Worm (Caenorhabditis elegans) whole organism, late embryonic: ENCODE data around the gene C40H1.9.

Experiments used
- C38D4.7 ChIP-seq: fragments of 200-800 bp; sonication (Bioruptor generic); optimal IDR thresholded peaks from 2 replicates; lab custom pipeline; 2018; ENCODE audit warnings: mild to moderate bottlenecking, missing genetic modification characterization, moderate library complexity, missing compliant biosample characterization
- Y22D7AL.16 ChIP-seq: sonication (generic microtip); optimal IDR thresholded peaks from 2 replicates; lab custom pipeline; 2016; ENCODE audit warnings: missing genetic modification characterization, missing compliant biosample characterization
- ceh-14 ChIP-seq: sonication (generic microtip); optimal IDR thresholded peaks from 2 replicates; lab custom pipeline; 2016; ENCODE audit warnings: missing genotype, missing genetic modification characterization, missing compliant biosample characterization
- ceh-19 ChIP-seq: fragments of 200-800 bp; sonication (Bioruptor generic); optimal IDR thresholded peaks from 2 replicates; lab custom pipeline; 2018; ENCODE audit warnings: mild to moderate bottlenecking, missing genetic modification characterization, missing compliant biosample characterization
- ceh-2 ChIP-seq: sonication (generic microtip); optimal IDR thresholded peaks from 2 replicates; lab custom pipeline; 2016; ENCODE audit warnings: missing genotype, missing genetic modification characterization, missing compliant biosample characterization
- ceh-24 ChIP-seq: sonication (generic microtip); optimal IDR thresholded peaks from 2 replicates; lab custom pipeline; 2016; ENCODE audit warnings: mild to moderate bottlenecking, missing genetic modification characterization, missing compliant biosample characterization
- ceh-30 ChIP-seq: fragments of 150-350 bp; optimal IDR thresholded peaks from 2 replicates; lab custom pipeline; 2014; ENCODE audit warnings: missing biosample characterization, missing genetic modification characterization
- ceh-31 ChIP-seq: sonication (generic microtip); optimal IDR thresholded peaks from 2 replicates; lab custom pipeline; 2016; ENCODE audit warnings: missing genetic modification characterization, missing compliant biosample characterization
- ceh-48 ChIP-seq: sonication (generic microtip); optimal IDR thresholded peaks from 2 replicates; lab custom pipeline; 2016; ENCODE audit warnings: missing genetic modification characterization, inconsistent platforms, missing compliant biosample characterization
- ceh-9 ChIP-seq: sonication (generic microtip); optimal IDR thresholded peaks from 2 replicates; lab custom pipeline; 2016; ENCODE audit warnings: mild to moderate bottlenecking, missing genetic modification characterization, inconsistent platforms, missing compliant biosample characterization
- dmd-4 ChIP-seq: sonication (generic microtip); optimal IDR thresholded peaks from 2 replicates; lab custom pipeline; 2016; ENCODE audit warnings: borderline replicate concordance, missing genetic modification characterization, missing compliant biosample characterization
- dve-1 ChIP-seq: sonication (generic microtip); optimal IDR thresholded peaks from 2 replicates; lab custom pipeline; 2017; ENCODE audit warnings: antibody characterized with exemption, mild to moderate bottlenecking, missing genetic modification characterization, missing compliant biosample characterization
- elt-2 ChIP-seq: sonication (generic microtip); optimal IDR thresholded peaks from 2 replicates; lab custom pipeline; 2016; ENCODE audit warnings: missing genetic modification reagents, missing genetic modification characterization, missing compliant biosample characterization
- elt-4 ChIP-seq: sonication (generic microtip); optimal IDR thresholded peaks from 2 replicates; lab custom pipeline; 2016; ENCODE audit warnings: missing genetic modification characterization, missing compliant biosample characterization
- eyg-1 ChIP-seq: sonication (generic microtip); optimal IDR thresholded peaks from 2 replicates; lab custom pipeline; 2016; ENCODE audit warnings: missing genotype, missing genetic modification characterization, missing compliant biosample characterization
- fax-1 ChIP-seq: sonication (generic microtip); optimal IDR thresholded peaks from 2 replicates; lab custom pipeline; 2016; ENCODE audit warnings: missing genotype, missing genetic modification characterization, missing compliant biosample characterization
- hlh-15 ChIP-seq: sonication (generic microtip); optimal IDR thresholded peaks from 2 replicates; lab custom pipeline; 2016; ENCODE audit warnings: missing genetic modification characterization, missing compliant biosample characterization
- lim-6 ChIP-seq: sonication (generic microtip); optimal IDR thresholded peaks from 2 replicates; lab custom pipeline; 2016; ENCODE audit warnings: missing genetic modification characterization, missing compliant biosample characterization
- madf-2 ChIP-seq: sonication (generic microtip); optimal IDR thresholded peaks from 2 replicates; lab custom pipeline; 2017; ENCODE audit warnings: missing genetic modification characterization, missing compliant biosample characterization
- mec-3 ChIP-seq: sonication (generic microtip); optimal IDR thresholded peaks from 2 replicates; lab custom pipeline; 2016; ENCODE audit warnings: borderline replicate concordance, missing genetic modification characterization, missing compliant biosample characterization
- nfya-1 ChIP-seq: sonication (generic microtip); optimal IDR thresholded peaks from 2 replicates; lab custom pipeline; 2017; ENCODE audit warnings: missing genetic modification characterization, mild to moderate bottlenecking, missing compliant biosample characterization, antibody characterized with exemption, moderate library complexity
- pag-3 ChIP-seq: sonication (generic microtip); optimal IDR thresholded peaks from 2 replicates; lab custom pipeline; 2016; ENCODE audit warnings: missing compliant biosample characterization, missing genetic modification characterization, borderline replicate concordance
- pat-9 ChIP-seq: fragments of 200-800 bp; sonication (Bioruptor generic); optimal IDR thresholded peaks from 2 replicates; lab custom pipeline; 2018; ENCODE audit warnings: mild to moderate bottlenecking, missing genetic modification characterization, moderate library complexity, missing compliant biosample characterization
- pha-4 ChIP-seq: fragments of 150-350 bp; optimal IDR thresholded peaks from 2 replicates; lab custom pipeline; 2018; ENCODE audit warnings: missing biosample characterization, missing genetic modification reagents, missing genetic modification characterization
- pros-1 ChIP-seq: fragments of 150-350 bp; optimal IDR thresholded peaks from 2 replicates; lab custom pipeline; 2014; ENCODE audit warnings: missing biosample characterization, missing genetic modification reagents, missing genetic modification characterization
- ref-2 ChIP-seq: sonication (generic microtip); optimal IDR thresholded peaks from 2 replicates; lab custom pipeline; 2016; ENCODE audit warnings: missing genetic modification characterization, missing compliant biosample characterization
- sdc-2 ChIP-seq: sonication (generic microtip); optimal IDR thresholded peaks from 2 replicates; lab custom pipeline; 2016; ENCODE audit warnings: missing genotype, missing genetic modification characterization, missing compliant biosample characterization
- sox-2 ChIP-seq: fragments of 200-800 bp; sonication (Bioruptor generic); IDR thresholded peaks from 2 replicates; pipeline ENCODE4 v1.3.6; 2022; ENCODE audit warnings: missing genetic modification reagents, missing genetic modification characterization, missing compliant biosample characterization
- sox-4 ChIP-seq: sonication (generic microtip); optimal IDR thresholded peaks from 2 replicates; lab custom pipeline; 2017; ENCODE audit warnings: mild to moderate bottlenecking, missing genetic modification characterization, inconsistent platforms, missing compliant biosample characterization
- syd-9 ChIP-seq: sonication (generic microtip); optimal IDR thresholded peaks from 2 replicates; lab custom pipeline; 2016; ENCODE audit warnings: mild to moderate bottlenecking, missing genetic modification characterization, moderate library complexity, missing compliant biosample characterization
- tbx-2 ChIP-seq: sonication (generic microtip); optimal IDR thresholded peaks from 2 replicates; lab custom pipeline; 2016; ENCODE audit warnings: missing genetic modification characterization, missing compliant biosample characterization
- unc-55 ChIP-seq: sonication (generic microtip); optimal IDR thresholded peaks from 2 replicates; lab custom pipeline; 2017; ENCODE audit warnings: missing biosample characterization, missing genetic modification reagents, missing genetic modification characterization
- unc-86 ChIP-seq: sonication (generic microtip); optimal IDR thresholded peaks from 2 replicates; lab custom pipeline; 2016; ENCODE audit warnings: missing genetic modification characterization, missing compliant biosample characterization
- zip-5 ChIP-seq: sonication (generic microtip); optimal IDR thresholded peaks from 2 replicates; lab custom pipeline; 2016; ENCODE audit warnings: missing genetic modification characterization, missing compliant biosample characterization
- ztf-16 ChIP-seq: sonication (generic microtip); optimal IDR thresholded peaks from 2 replicates; lab custom pipeline; 2017; ENCODE audit warnings: missing genetic modification characterization, missing compliant biosample characterization

C40H1.9 gene

ce11 chrIII:9289815-9290214 is 29.9 kb upstream of the C40H1.9 start:
- TF ChIP-seq nfya-1 (no peak), pros-1 (no peak), pag-3 (tag; lab: Kevin White, UChicago) (no peak), ceh-2 (tag; lab: Kevin White, UChicago) (no peak), ref-2 (tag; lab: Kevin White, UChicago) (no peak), elt-2 (tag; lab: Kevin White, UChicago) (no peak), Y22D7AL.16 (no peak), ceh-24 (tag; lab: Kevin White, UChicago) (no peak), sox-4 (tag; lab: Kevin White, UChicago) (no peak), ceh-9 (tag; lab: Kevin White, UChicago) (no peak)

ce11 chrIII:9297345-9297744 is 22.4 kb upstream of the C40H1.9 start, which contains the start of gene K01B6.4:
K01B6.4 (minus strand) TSS chrIII:9297445.
- TF ChIP-seq ztf-16 (tag; lab: Kevin White, UChicago) (no peak), dmd-4 (no peak), lim-6 (tag; lab: Kevin White, UChicago) (no peak), eyg-1 (tag; lab: Kevin White, UChicago) (no peak), tbx-2 (tag; lab: Kevin White, UChicago) (no peak)

- TF ChIP-seq madf-2 (tag; lab: Kevin White, UChicago) = no peak
These were observed 20.6 kb upstream of the C40H1.9 start for ce11 chrIII:9299116-9299515.

ce11 chrIII:9299919-9300318 is 19.8 kb upstream of the C40H1.9 start, which contains the start of gene K01B6.3:
K01B6.3 (plus strand) TSS chrIII:9300219.
- TF ChIP-seq dve-1 (tag; lab: Kevin White, UChicago) (no peak), elt-4 (no peak), zip-5 (tag; lab: Kevin White, UChicago) (no peak), C38D4.7 (no peak), Y22D7AL.16 (no peak), syd-9 (tag; lab: Kevin White, UChicago) (no peak), fax-1 (tag; lab: Kevin White, UChicago) (no peak), pat-9 (tag; lab: Kevin White, UChicago) (no peak), sdc-2 (tag; lab: Kevin White, UChicago) (no peak), ceh-30 (tag; lab: Kevin White, UChicago) (no peak), ceh-48 (no peak), madf-2 (tag; lab: Kevin White, UChicago) (no peak), hlh-15 (tag; lab: Kevin White, UChicago) (no peak), pros-1 (no peak), mec-3 (tag; lab: Kevin White, UChicago) (no peak), ztf-16 (tag; lab: Kevin White, UChicago) (no peak), unc-86 (tag; lab: Kevin White, UChicago) (no peak), ceh-19 (GFP tag; lab: Kevin White, UChicago) (no peak)

- TF ChIP-seq C38D4.7 = no peak
- TF ChIP-seq tbx-2 (tag; lab: Kevin White, UChicago) = no peak
- no peak for TF ChIP-seq sox-2 (GFP tag; lab: Robert Waterston, UW)
- no peak for TF ChIP-seq fax-1 (tag; lab: Kevin White, UChicago)
- no peak for TF ChIP-seq lim-6 (tag; lab: Kevin White, UChicago)
- no peak for TF ChIP-seq ceh-14
- TF ChIP-seq unc-55 (GFP tag; lab: Kevin White, UChicago) = no peak
- no peak for TF ChIP-seq pha-4
- no peak for TF ChIP-seq ceh-31
- no peak for TF ChIP-seq pat-9 (tag; lab: Kevin White, UChicago)
These were observed 19.1 kb upstream of the C40H1.9 start for ce11 chrIII:9300670-9301069.
